Fruit fly (Drosophila melanogaster): ENCODE measurements around the gene dmrt99B.
A peak's percentile ranks its signal among the peaks of the same experiment; 100 is the strongest.

dmrt99B gene

DNA sequence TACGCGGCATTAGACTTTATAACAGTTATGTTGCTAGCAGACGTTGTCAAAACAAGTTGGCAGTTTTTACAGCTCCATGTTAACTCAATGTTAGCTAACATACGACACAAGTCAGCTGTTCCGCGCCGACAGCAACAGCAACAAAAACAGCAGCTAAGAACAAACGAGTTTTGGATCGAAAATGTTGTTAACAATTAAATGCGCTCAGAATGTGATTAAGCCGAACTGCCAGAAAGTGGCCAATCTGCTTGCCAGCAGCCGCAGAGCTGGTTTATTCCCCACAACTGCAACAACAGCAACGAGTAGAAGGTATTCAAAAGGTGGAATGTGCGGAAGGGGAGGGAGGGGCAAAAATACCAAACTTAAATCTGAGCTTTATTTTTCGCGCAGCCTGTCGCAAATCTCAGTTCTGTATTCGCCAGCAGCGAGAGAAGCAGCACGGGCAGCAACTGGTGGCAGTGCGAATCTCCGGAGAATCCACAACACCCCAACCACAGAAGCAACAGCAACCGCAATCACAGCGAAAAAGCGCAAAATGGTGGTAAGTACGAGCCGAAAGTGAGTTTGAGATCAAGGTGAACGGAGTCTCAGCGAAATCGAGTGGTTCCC is 30.8 kb downstream of the dmrt99B start, which contains the start of gene Pcd (continued):
- no peak for TF ChIP-seq CG15696 (tag; optimal IDR thresholded peaks at IDR 0.05)
- no peak for TF ChIP-seq Opbp (GFP tag; IDR thresholded peaks at IDR 0.05; ENCODE audit: partially characterized antibody)
- TF ChIP-seq Hmr (GFP tag; optimal IDR thresholded peaks at IDR 0.05) = no peak
- TF ChIP-seq ash1 (GFP tag; optimal IDR thresholded peaks at IDR 0.05) = no peak
- TF ChIP-seq org-1 (GFP tag; optimal IDR thresholded peaks at IDR 0.05) = no peak
- TF ChIP-seq Antp (GFP tag; optimal IDR thresholded peaks at IDR 0.05) = no peak
- TF ChIP-seq salm (tag; optimal IDR thresholded peaks at IDR 0.05) = no peak
- TF ChIP-seq CG17385 (GFP tag; optimal IDR thresholded peaks at IDR 0.05) = no peak
- TF ChIP-seq chn (GFP tag; optimal IDR thresholded peaks at IDR 0.05) = no peak
- no peak for TF ChIP-seq Pdp1 (GFP tag; optimal IDR thresholded peaks at IDR 0.05)
- TF ChIP-seq Bteb2 (GFP tag; optimal IDR thresholded peaks at IDR 0.05) = no peak
- no peak for TF ChIP-seq z (GFP tag; IDR thresholded peaks at IDR 0.05)
- TF ChIP-seq CG6654 (GFP tag; optimal IDR thresholded peaks at IDR 0.05) = no peak
- no peak for TF ChIP-seq CG31388 (GFP tag; optimal IDR thresholded peaks at IDR 0.05)
- no peak for TF ChIP-seq CG17802 (tag; optimal IDR thresholded peaks at IDR 0.05)
- TF ChIP-seq CG5180 (GFP tag; optimal IDR thresholded peaks at IDR 0.05) = no peak
- TF ChIP-seq sens-2 (GFP tag; IDR thresholded peaks at IDR 0.05) = 0 out of 2 replicates have a peak, but pooled peaks have one; percentile 29
- no peak for TF ChIP-seq ems (GFP tag; optimal IDR thresholded peaks at IDR 0.05)
- peak; percentile 97 for TF ChIP-seq CG12155 (GFP tag; optimal IDR thresholded peaks at IDR 0.05)
- TF ChIP-seq knrl (GFP tag; IDR thresholded peaks at IDR 0.05; ENCODE audit: partially characterized antibody) = no peak
- TF ChIP-seq CG3838 (GFP tag; optimal IDR thresholded peaks at IDR 0.05) = no peak
- no peak for TF ChIP-seq her (GFP tag; optimal IDR thresholded peaks at IDR 0.05)
- TF ChIP-seq Scr (GFP tag; IDR thresholded peaks at IDR 0.05; ENCODE audit: partially characterized antibody) = 0 out of 2 replicates have a peak, but pooled peaks have one; percentile 17
- no peak for TF ChIP-seq Mrtf (GFP tag; IDR thresholded peaks at IDR 0.05)
- TF ChIP-seq jing (GFP tag; optimal IDR thresholded peaks at IDR 0.05) = no peak
- no peak for TF ChIP-seq Sox100B (GFP tag; optimal IDR thresholded peaks at IDR 0.05)
- TF ChIP-seq CG13296 (GFP tag; optimal IDR thresholded peaks at IDR 0.05) = no peak
- TF ChIP-seq CG11723 (GFP tag; optimal IDR thresholded peaks at IDR 0.05) = no peak
- no peak for TF ChIP-seq NfI (GFP tag; optimal IDR thresholded peaks at IDR 0.05)
- no peak for TF ChIP-seq CG11560 (tag; IDR thresholded peaks at IDR 0.05)
- TF ChIP-seq PHDP (tag; optimal IDR thresholded peaks at IDR 0.05) = no peak
- no peak for TF ChIP-seq CG2875 (GFP tag; optimal IDR thresholded peaks at IDR 0.05)
- TF ChIP-seq jigr1 (GFP tag; IDR thresholded peaks at IDR 0.05) = no peak
- TF ChIP-seq pita (GFP tag; optimal IDR thresholded peaks at IDR 0.05) = no peak
- no peak for TF ChIP-seq CG5245 (GFP tag; optimal IDR thresholded peaks at IDR 0.05)
- TF ChIP-seq CG13775 (GFP tag; optimal IDR thresholded peaks at IDR 0.05) = no peak
- no peak for TF ChIP-seq Ptx1 (GFP tag; IDR thresholded peaks at IDR 0.05)
- TF ChIP-seq CG7357 (GFP tag; IDR thresholded peaks at IDR 0.05) = no peak
- TF ChIP-seq CG8281 (tag; optimal IDR thresholded peaks at IDR 0.05) = no peak
- TF ChIP-seq tna (GFP tag; IDR thresholded peaks at IDR 0.05; ENCODE audit: partially characterized antibody) = no peak
- no peak for TF ChIP-seq HLH54F (GFP tag; optimal IDR thresholded peaks at IDR 0.05)
- TF ChIP-seq CG8290 (GFP tag; optimal IDR thresholded peaks at IDR 0.05) = no peak
- no peak for TF ChIP-seq CG8290 (tag; optimal IDR thresholded peaks at IDR 0.05)
- TF ChIP-seq sens (GFP tag) = no peak
- no peak for TF ChIP-seq pan (optimal IDR thresholded peaks at IDR 0.05)
- no peak for TF ChIP-seq pan (GFP tag; optimal IDR thresholded peaks at IDR 0.05 in 1 of 2, IDR thresholded peaks at IDR 0.05 in 1 of 2)
- TF ChIP-seq CG32532 (GFP tag; IDR thresholded peaks at IDR 0.05) = peak; percentile 13; the same call in 1 of the 2 replicates
- TF ChIP-seq abd-A (tag; optimal IDR thresholded peaks at IDR 0.05) = peak; percentile 48
- TF ChIP-seq vvl (GFP tag; IDR thresholded peaks at IDR 0.05) = no peak
- no peak for TF ChIP-seq Dfd (GFP tag; optimal IDR thresholded peaks at IDR 0.05)
- TF ChIP-seq CG34224 (GFP tag; IDR thresholded peaks at IDR 0.05; ENCODE audit: partially characterized antibody) = peak; percentile 49; the same call in 1 of the 3 replicates

All from whole organism, embryonic.